Worm (Caenorhabditis elegans): Measurements from ENCODE around the gene ltah-1.2.

- TF ChIP-seq elt-3 (tag; optimal IDR thresholded peaks at IDR 0.05) (no peak), lin-15B (tag; optimal IDR thresholded peaks at IDR 0.05) (no peak), nhr-77 (tag; optimal IDR thresholded peaks at IDR 0.05) (no peak), nhr-76 (tag; optimal IDR thresholded peaks at IDR 0.05) (no peak), elt-2 (tag; optimal IDR thresholded peaks at IDR 0.05) (peak; percentile 90), egl-5 (tag; optimal IDR thresholded peaks at IDR 0.05) (no peak), egl-27 (tag; optimal IDR thresholded peaks at IDR 0.05) (no peak), ama-1 (optimal IDR thresholded peaks at IDR 0.05) (no peak), ceh-82 (tag; optimal IDR thresholded peaks at IDR 0.05) (no peak), nhr-28 (tag; optimal IDR thresholded peaks at IDR 0.05) (no peak)
These were observed at the start of gene ltah-1.2 for ce11 chrIV:3613022-3613605.
